Worm (Caenorhabditis elegans) whole organism, early embryonic: ENCODE results near the gene R10E11.9.

Experiments
- B0310.2 ChIP-seq: sonication (generic microtip); optimal IDR thresholded peaks from 2 replicates; lab custom pipeline; 2016; ENCODE audit warnings: mild to moderate bottlenecking, missing genetic modification characterization, missing compliant biosample characterization
- ama-1 ChIP-seq: fragments of 150-350 bp; optimal IDR thresholded peaks from 2 replicates; lab custom pipeline; 2014
- ceh-36 ChIP-seq: sonication (generic microtip); optimal IDR thresholded peaks from 2 replicates; lab custom pipeline; 2016; ENCODE audit warnings: missing genetic modification characterization, inconsistent platforms, missing compliant biosample characterization
- flt-1 ChIP-seq: fragments of 200-800 bp; sonication (Bioruptor generic); IDR thresholded peaks from 2 replicates; pipeline ENCODE4 v1.3.6; 2022; ENCODE audit warnings: missing genetic modification characterization, missing compliant biosample characterization
- hmg-4 ChIP-seq: fragments of 200-800 bp; sonication (Bioruptor generic); optimal IDR thresholded peaks from 2 replicates; lab custom pipeline; 2018; ENCODE audit warnings: mild to moderate bottlenecking, missing genetic modification characterization, missing compliant biosample characterization
- hnd-1 ChIP-seq: sonication (generic microtip); optimal IDR thresholded peaks from 2 replicates; lab custom pipeline; 2016; ENCODE audit warnings: missing genetic modification characterization, missing compliant biosample characterization
- pes-1 ChIP-seq: fragments of 200-800 bp; sonication (Bioruptor generic); IDR thresholded peaks from 2 replicates; pipeline ENCODE4 v1.3.6; 2022; ENCODE audit warnings: missing genetic modification reagents, missing genetic modification characterization, missing compliant biosample characterization
- tbx-37 ChIP-seq: fragments of 200-800 bp; sonication (Bioruptor generic); conservative IDR thresholded peaks from 2 replicates; pipeline ENCODE4 v1.3.6; 2022; ENCODE audit warnings: missing genetic modification reagents, missing genetic modification characterization, missing compliant biosample characterization

ce11 chrIII:9793592-9794417 is at the start of gene R10E11.9, which contains the start of gene mcm-6:
- no peak for TF ChIP-seq tbx-37 (GFP tag; lab: Robert Waterston, UW)
- no peak for TF ChIP-seq flt-1 (GFP tag; lab: Robert Waterston, UW)
- no peak for TF ChIP-seq B0310.2 (tag; lab: Kevin White, UChicago)
- no peak for TF ChIP-seq hmg-4 (GFP tag; lab: Kevin White, UChicago)
- no peak for TF ChIP-seq ceh-36 (tag; lab: Kevin White, UChicago)
- TF ChIP-seq ama-1 (lab: Kevin White, UChicago) = no peak
- no peak for TF ChIP-seq pes-1
- TF ChIP-seq hnd-1 (tag; lab: Kevin White, UChicago) = no peak
